Worm (Caenorhabditis elegans): ENCODE data around the gene tps-1.

The tps-1 gene

DNA sequence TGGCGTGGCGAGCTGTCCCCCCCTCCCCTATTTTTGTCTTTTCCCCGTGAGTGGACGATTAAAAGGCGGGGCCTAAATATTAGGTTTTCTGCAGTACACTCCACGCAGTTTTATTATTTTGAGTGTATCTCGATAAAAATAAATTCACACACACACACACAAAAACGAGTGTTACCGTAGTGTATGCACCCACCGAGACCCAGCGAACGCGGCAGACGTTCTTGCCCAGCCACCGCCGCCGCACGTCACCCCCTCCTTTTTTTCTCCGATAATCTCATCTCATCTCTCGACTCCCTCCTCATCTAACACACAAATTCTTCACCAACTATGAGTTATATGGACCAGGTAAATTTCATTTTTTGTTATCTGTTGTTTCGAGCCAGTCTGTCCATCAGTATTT is 40.1 kb downstream of the tps-1 start, which contains the start of gene fubl-3:
TSS of gene fubl-3 (plus strand) at position 212 of the 400 bp plus-strand sequence.
- TF ChIP-seq egrh-3 (GFP tag; IDR thresholded peaks at IDR 0.05) (no peak), ztf-6 (GFP tag; IDR thresholded peaks at IDR 0.05) (no peak), madf-10 (tag; optimal IDR thresholded peaks at IDR 0.05) (peak; percentile 57), efl-1 (GFP tag; optimal IDR thresholded peaks at IDR 0.05) (no peak), B0336.3 (GFP tag; IDR thresholded peaks at IDR 0.05) (no peak), lag-1 (GFP tag; IDR thresholded peaks at IDR 0.05) (no peak), fkh-3 (tag; optimal IDR thresholded peaks at IDR 0.05) (no peak), Y53F4B.3 (GFP tag; IDR thresholded peaks at IDR 0.05) (no peak), hlh-12 (tag; optimal IDR thresholded peaks at IDR 0.05) (no peak), mxl-1 (tag; optimal IDR thresholded peaks at IDR 0.05) (no peak), cebp-1 (GFP tag; IDR thresholded peaks at IDR 0.05) (no peak), cebp-1 (tag; optimal IDR thresholded peaks at IDR 0.05) (no peak), madf-8 (GFP tag; conservative IDR thresholded peaks at IDR 0.05) (no peak), B0035.1 (tag; optimal IDR thresholded peaks at IDR 0.05) (no peak), attf-6 (GFP tag; IDR thresholded peaks at IDR 0.05) (no peak), F33H1.4 (GFP tag; IDR thresholded peaks at IDR 0.05) (peak; percentile 31; the same call in 1 of the 2 replicates), lsl-1 (GFP tag; optimal IDR thresholded peaks at IDR 0.05) (no peak), let-526 (GFP tag; IDR thresholded peaks at IDR 0.05) (no peak), ceh-100 (GFP tag; IDR thresholded peaks at IDR 0.05) (no peak), K11D2.4 (GFP tag; IDR thresholded peaks at IDR 0.05) (no peak), nhr-80 (tag; optimal IDR thresholded peaks at IDR 0.05) (peak; percentile 13), bed-1 (GFP tag; IDR thresholded peaks at IDR 0.05) (no peak), ceh-79 (tag; optimal IDR thresholded peaks at IDR 0.05) (no peak), unc-130 (GFP tag; optimal IDR thresholded peaks at IDR 0.05) (no peak), F23B12.7 (tag; optimal IDR thresholded peaks at IDR 0.05; ENCODE audit: insufficient read depth) (no peak), rec-8 (tag; optimal IDR thresholded peaks at IDR 0.05) (no peak), Y56A3A.18 (GFP tag; IDR thresholded peaks at IDR 0.05) (no peak), hmg-1.2 (GFP tag; IDR thresholded peaks at IDR 0.05) (peak; percentile 33; the same call in 1 of the 2 replicates), snpc-4 (GFP tag; optimal IDR thresholded peaks at IDR 0.05) (peak; percentile 17), snpc-4 (tag; optimal IDR thresholded peaks at IDR 0.05) (peak in 2 of 4 experiments; percentile 66 to 77), ztf-18 (tag; optimal IDR thresholded peaks at IDR 0.05) (no peak), T07F8.4 (tag; optimal IDR thresholded peaks at IDR 0.05) (no peak), ccch-3 (GFP tag; optimal IDR thresholded peaks at IDR 0.05) (no peak), ceh-91 (GFP tag; IDR thresholded peaks at IDR 0.05) (no peak)

ce11 chrX:17428803-17429202 is 45.5 kb downstream of the tps-1 start, which contains the start of gene pbo-6:
Gene pbo-6, plus strand, starts transcription at chrX:17429042.
- TF ChIP-seq lin-40 (tag; optimal IDR thresholded peaks at IDR 0.05) (no peak), hmg-1.2 (GFP tag; IDR thresholded peaks at IDR 0.05) (no peak), T07F8.4 (tag; optimal IDR thresholded peaks at IDR 0.05) (no peak), ztf-3 (GFP tag; optimal IDR thresholded peaks at IDR 0.05) (no peak), unc-130 (GFP tag; optimal IDR thresholded peaks at IDR 0.05) (no peak), ceh-40 (GFP tag; IDR thresholded peaks at IDR 0.05) (no peak), chd-7 (tag; optimal IDR thresholded peaks at IDR 0.05) (no peak), snpc-1.1 (tag; optimal IDR thresholded peaks at IDR 0.05; ENCODE audit: insufficient read depth) (no peak), Y79H2A.3 (GFP tag; conservative IDR thresholded peaks at IDR 0.05) (no peak), F52B5.7 (tag; optimal IDR thresholded peaks at IDR 0.05) (no peak), lin-54 (GFP tag; optimal IDR thresholded peaks at IDR 0.05) (no peak)

Data from whole organism, young adult.